Worm (Caenorhabditis elegans) whole organism, L1 larva: ENCODE measurements around the gene cbn-1.

Source experiments
- alr-1 ChIP-seq: fragments of 200-800 bp; sonication (Bioruptor generic); optimal IDR thresholded peaks from 2 replicates; lab custom pipeline; 2018; ENCODE audit warnings: borderline replicate concordance, mild to moderate bottlenecking, missing genetic modification characterization, missing compliant biosample characterization
- ama-1 ChIP-seq: fragments of 150-350 bp; optimal IDR thresholded peaks from 2 replicates; lab custom pipeline; 2014
- nhr-237 ChIP-seq: fragments of 150-350 bp; optimal IDR thresholded peaks from 2 replicates; lab custom pipeline; 2014; ENCODE audit warnings: missing biosample characterization, missing genetic modification characterization
- nhr-28 ChIP-seq: fragments of 150-350 bp; optimal IDR thresholded peaks from 2 replicates; lab custom pipeline; 2014; ENCODE audit warnings: missing biosample characterization, missing genetic modification characterization
- skn-1 ChIP-seq: fragments of 150-350 bp; optimal IDR thresholded peaks from 2 replicates; lab custom pipeline; 2014; ENCODE audit warnings: missing biosample characterization, missing genetic modification characterization
- zip-4 ChIP-seq: fragments of 200-800 bp; sonication (Bioruptor generic); optimal IDR thresholded peaks from 2 replicates; lab custom pipeline; 2018; ENCODE audit warnings: mild to moderate bottlenecking, missing genetic modification characterization, moderate library complexity, missing compliant biosample characterization

DNA sequence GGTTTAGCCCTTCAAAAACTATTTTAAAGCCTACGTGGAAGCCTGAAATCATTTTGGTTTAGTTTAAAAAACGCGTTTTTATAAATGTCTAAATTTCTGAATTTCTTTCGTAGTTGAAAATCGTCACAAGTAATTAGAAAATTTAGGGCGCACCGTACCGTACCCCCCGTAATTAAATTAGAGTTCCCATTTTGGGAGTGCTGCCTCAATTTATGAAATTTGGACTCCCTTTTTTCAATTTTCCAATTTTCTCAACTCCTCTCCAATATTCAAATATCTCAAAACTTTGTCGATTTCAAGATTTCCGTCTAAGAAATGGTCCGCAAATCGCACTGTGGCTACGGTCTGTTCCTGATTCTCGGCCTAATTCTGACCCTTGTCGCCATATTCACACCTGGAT is 7.9 kb upstream of the cbn-1 start, which contains the start of gene clc-31:
- TF ChIP-seq ama-1 (lab: Kevin White, UChicago): no peak
- no peak for TF ChIP-seq nhr-237 (tag; lab: Kevin White, UChicago)
- TF ChIP-seq skn-1 (tag; lab: Kevin White, UChicago): no peak
- TF ChIP-seq zip-4 (GFP tag; lab: Kevin White, UChicago): no peak
- no peak for TF ChIP-seq nhr-28
- TF ChIP-seq alr-1: no peak
